Worm (Caenorhabditis elegans) whole organism, mixed stage, embryonic: ENCODE measurements around the gene F23B12.7.

Experiments used
- M03D4.4 ChIP-seq: sonication (generic microtip); optimal IDR thresholded peaks from 2 replicates; lab custom pipeline; 2017; ENCODE audit warnings: mild to moderate bottlenecking, missing genetic modification characterization, missing compliant biosample characterization
- bed-3 ChIP-seq: fragments of 200-800 bp; sonication (Bioruptor generic); optimal IDR thresholded peaks from 3 replicates; lab custom pipeline; 2018; ENCODE audit warnings: mild to moderate bottlenecking, missing genetic modification characterization, moderate library complexity, missing compliant biosample characterization
- blmp-1 ChIP-seq: fragments of 150-350 bp; optimal IDR thresholded peaks from 2 replicates; lab custom pipeline; 2014; ENCODE audit warnings: missing biosample characterization, missing genetic modification characterization
- ceh-39 ChIP-seq: fragments of 150-350 bp; optimal IDR thresholded peaks from 2 replicates; lab custom pipeline; 2014; ENCODE audit warnings: missing biosample characterization, missing genetic modification characterization
- ceh-43 ChIP-seq: fragments of 200-800 bp; sonication (Bioruptor generic); optimal IDR thresholded peaks from 2 replicates; lab custom pipeline; 2018; ENCODE audit warnings: mild to moderate bottlenecking, missing genetic modification characterization, moderate library complexity, missing compliant biosample characterization
- ceh-83 ChIP-seq: fragments of 200-800 bp; sonication (Bioruptor generic); optimal IDR thresholded peaks from 2 replicates; lab custom pipeline; 2018; ENCODE audit warnings: mild to moderate bottlenecking, missing genetic modification characterization, missing compliant biosample characterization
- ces-1 ChIP-seq: fragments of 150-350 bp; optimal IDR thresholded peaks from 2 replicates; lab custom pipeline; 2014; ENCODE audit warnings: missing biosample characterization, missing genetic modification reagents, missing genetic modification characterization
- cnd-1 ChIP-seq: fragments of 200-800 bp; sonication (Bioruptor generic); optimal IDR thresholded peaks from 2 replicates; lab custom pipeline; 2018; ENCODE audit warnings: mild to moderate bottlenecking, missing genetic modification characterization, missing compliant biosample characterization
- elt-1 ChIP-seq: sonication (generic microtip); optimal IDR thresholded peaks from 2 replicates; lab custom pipeline; 2017; ENCODE audit warnings: missing genetic modification characterization, mild to moderate bottlenecking, missing compliant biosample characterization, antibody characterized with exemption, moderate library complexity, borderline replicate concordance; ENCODE audit not compliant: insufficient read depth
- elt-3 ChIP-seq: fragments of 150-350 bp; optimal IDR thresholded peaks from 2 replicates; lab custom pipeline; 2014; ENCODE audit warnings: missing biosample characterization, missing genetic modification characterization
- flh-1 ChIP-seq: fragments of 200-800 bp; sonication (Bioruptor generic); optimal IDR thresholded peaks from 2 replicates; lab custom pipeline; 2018; ENCODE audit warnings: mild to moderate bottlenecking, missing genetic modification characterization, moderate library complexity, missing compliant biosample characterization
- ham-2 ChIP-seq: fragments of 200-800 bp; sonication (Bioruptor generic); optimal IDR thresholded peaks from 2 replicates; lab custom pipeline; 2018; ENCODE audit warnings: mild to moderate bottlenecking, missing genetic modification characterization, missing compliant biosample characterization
- lin-13 ChIP-seq: fragments of 150-350 bp; optimal IDR thresholded peaks from 2 replicates; lab custom pipeline; 2014; ENCODE audit warnings: missing biosample characterization, missing genetic modification characterization
- lin-32 ChIP-seq: fragments of 200-800 bp; sonication (Bioruptor generic); optimal IDR thresholded peaks from 2 replicates; lab custom pipeline; 2018; ENCODE audit warnings: mild to moderate bottlenecking, missing genetic modification characterization, missing compliant biosample characterization
- lsy-2 ChIP-seq: fragments of 150-350 bp; optimal IDR thresholded peaks from 2 replicates; lab custom pipeline; 2014; ENCODE audit warnings: missing biosample characterization, missing genetic modification characterization
- mab-5 ChIP-seq: fragments of 150-350 bp; optimal IDR thresholded peaks from 2 replicates; lab custom pipeline; 2014; ENCODE audit warnings: missing biosample characterization, missing genetic modification characterization
- mep-1 ChIP-seq: fragments of 150-350 bp; optimal IDR thresholded peaks from 2 replicates; lab custom pipeline; 2017; ENCODE audit warnings: missing biosample characterization, missing genetic modification reagents, missing genetic modification characterization, inconsistent platforms
- mls-2 ChIP-seq: sonication (generic microtip); optimal IDR thresholded peaks from 2 replicates; lab custom pipeline; 2016; ENCODE audit warnings: mild to moderate bottlenecking, missing genetic modification characterization, moderate library complexity, missing compliant biosample characterization
- nhr-12 ChIP-seq: fragments of 150-350 bp; optimal IDR thresholded peaks from 2 replicates; lab custom pipeline; 2014; ENCODE audit warnings: missing biosample characterization, missing genetic modification characterization
- nhr-2 ChIP-seq: fragments of 150-350 bp; optimal IDR thresholded peaks from 2 replicates; lab custom pipeline; 2014; ENCODE audit warnings: missing biosample characterization, missing genetic modification characterization
- nhr-237 ChIP-seq: fragments of 150-350 bp; optimal IDR thresholded peaks from 2 replicates; lab custom pipeline; 2014; ENCODE audit warnings: missing biosample characterization, missing genetic modification characterization
- nhr-28 ChIP-seq: fragments of 150-350 bp; optimal IDR thresholded peaks from 2 replicates; lab custom pipeline; 2014; ENCODE audit warnings: missing biosample characterization, missing genetic modification characterization
- nhr-76 ChIP-seq: sonication (generic microtip); optimal IDR thresholded peaks from 2 replicates; lab custom pipeline; 2017; ENCODE audit warnings: missing biosample characterization, missing genetic modification characterization
- pha-4 ChIP-seq: fragments of 150-350 bp; optimal IDR thresholded peaks from 2 replicates; lab custom pipeline; 2018; ENCODE audit warnings: missing biosample characterization, missing genetic modification reagents, missing genetic modification characterization
- sem-2 ChIP-seq: fragments of 200-800 bp; sonication (Bioruptor generic); optimal IDR thresholded peaks from 2 replicates; lab custom pipeline; 2018; ENCODE audit warnings: mild to moderate bottlenecking, missing genetic modification characterization, missing compliant biosample characterization
- snpc-4 ChIP-seq: fragments of 150-350 bp; optimal IDR thresholded peaks from 2 replicates; lab custom pipeline; 2014; ENCODE audit warnings: missing biosample characterization, missing genetic modification characterization
- sptf-1 ChIP-seq: sonication (generic microtip); optimal IDR thresholded peaks from 2 replicates; lab custom pipeline; 2017; ENCODE audit warnings: mild to moderate bottlenecking, missing genetic modification characterization, moderate library complexity, missing compliant biosample characterization
- tbx-8 ChIP-seq: fragments of 200-800 bp; sonication (Bioruptor generic); optimal IDR thresholded peaks from 2 replicates; lab custom pipeline; 2018; ENCODE audit warnings: mild to moderate bottlenecking, missing genetic modification characterization, moderate library complexity, missing compliant biosample characterization
- unc-120 ChIP-seq: sonication (generic microtip); optimal IDR thresholded peaks from 2 replicates; lab custom pipeline; 2017; ENCODE audit warnings: missing genetic modification characterization, missing compliant biosample characterization; ENCODE audit not compliant: poor library complexity, severe bottlenecking
- unc-62 ChIP-seq: fragments of 150-350 bp; optimal IDR thresholded peaks from 2 replicates; lab custom pipeline; 2014; ENCODE audit warnings: missing biosample characterization, missing genetic modification reagents, missing genetic modification characterization
- zip-8 ChIP-seq: fragments of 150-350 bp; optimal IDR thresholded peaks from 2 replicates; lab custom pipeline; 2014; ENCODE audit warnings: missing biosample characterization, missing genetic modification characterization
- ztf-11 ChIP-seq: fragments of 150-350 bp; optimal IDR thresholded peaks from 2 replicates; lab custom pipeline; 2014; ENCODE audit warnings: missing biosample characterization, missing genetic modification characterization

F23B12.7 gene

DNA sequence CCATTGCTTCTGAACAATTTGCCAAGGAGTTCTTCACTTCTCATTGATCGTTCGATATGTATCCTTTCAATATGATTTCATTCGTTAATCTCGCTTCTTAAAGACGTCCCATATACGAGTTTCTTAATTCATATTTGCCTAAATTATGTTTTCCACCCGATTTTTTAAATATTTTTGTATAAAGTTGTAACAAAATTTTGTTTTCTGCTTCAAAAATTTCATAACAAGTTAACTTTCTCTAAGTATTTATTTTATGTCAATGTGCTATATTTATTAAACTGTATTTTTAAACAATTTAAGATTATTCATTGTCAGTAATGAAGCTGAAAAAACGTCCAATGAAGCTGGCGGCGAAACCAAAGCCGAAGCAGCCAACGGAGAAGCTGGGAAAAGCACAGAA lies at the start of gene F23B12.7:
Gene F23B12.7, plus strand, starts transcription at position 301 of the 400 bp plus-strand sequence.
- TF ChIP-seq unc-120 (no peak), blmp-1 (tag; lab: Kevin White, UChicago) (no peak), ztf-11 (no peak), ceh-39 (no peak), ces-1 (no peak), mls-2 (tag; lab: Kevin White, UChicago) (no peak), cnd-1 (no peak), lin-32 (GFP tag; lab: Kevin White, UChicago) (no peak), mep-1 (tag; lab: Kevin White, UChicago) (no peak), elt-3 (tag; lab: Kevin White, UChicago) (no peak), tbx-8 (GFP tag; lab: Kevin White, UChicago) (no peak), lsy-2 (tag; lab: Kevin White, UChicago) (no peak)
- TF ChIP-seq, all 35 proteins: peak for 0

DNA sequence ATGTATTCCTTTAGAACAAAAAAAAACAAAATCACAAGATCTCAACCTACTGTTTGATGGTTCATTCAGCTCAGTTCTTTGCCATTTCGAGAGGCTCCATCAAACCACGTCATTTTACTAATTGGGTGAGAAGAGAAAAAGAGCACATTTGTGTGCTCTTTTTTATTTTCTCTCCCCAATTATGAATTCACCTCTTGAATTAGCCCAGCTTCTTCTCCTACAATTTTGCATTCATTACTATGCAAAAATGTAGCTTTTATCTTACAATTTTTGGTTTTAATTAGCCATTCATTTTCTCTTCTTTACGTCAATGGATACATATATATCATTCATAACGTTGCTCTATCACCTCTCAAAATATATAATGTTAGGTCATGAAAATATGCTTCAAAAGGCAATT lies 43.9 kb upstream of the F23B12.7 start:
- TF ChIP-seq ceh-83 (GFP tag; lab: Kevin White, UChicago) (no peak), nhr-28 (no peak), flh-1 (GFP tag; lab: Kevin White, UChicago) (no peak)
- TF ChIP-seq, all 35 proteins: peak for 0

DNA sequence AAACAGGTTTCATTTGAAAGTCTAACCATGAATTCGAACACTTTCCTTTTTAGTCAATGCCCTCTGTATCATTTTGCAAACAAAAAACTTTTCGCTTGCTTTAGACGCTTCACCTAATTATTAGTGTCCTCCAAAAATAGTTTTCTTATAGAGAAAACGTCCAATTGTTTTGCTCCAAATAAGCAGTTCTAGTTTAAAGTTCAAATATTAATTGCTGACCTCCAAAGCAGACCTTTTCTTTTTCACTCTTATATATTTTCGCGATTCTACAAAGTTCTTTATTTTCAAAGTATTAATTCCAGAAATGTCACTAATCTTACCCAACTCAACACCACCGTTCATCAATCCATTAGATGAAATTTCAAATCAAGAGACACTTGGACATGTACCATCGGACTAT lies 40.7 kb upstream of the F23B12.7 start, which contains the start of gene gnrr-2:
Gene gnrr-2, plus strand, starts transcription at position 301 of the 400 bp plus-strand sequence.
- TF ChIP-seq mep-1 (tag; lab: Kevin White, UChicago) (no peak), snpc-4 (tag; lab: Kevin White, UChicago) (no peak), bed-3 (GFP tag; lab: Kevin White, UChicago) (no peak), mab-5 (no peak), zip-8 (no peak), nhr-28 (no peak), ceh-83 (GFP tag; lab: Kevin White, UChicago) (no peak), ceh-39 (no peak), nhr-76 (tag; lab: Kevin White, UChicago) (no peak), lin-13 (no peak), ztf-11 (no peak), ham-2 (no peak), lsy-2 (tag; lab: Kevin White, UChicago) (no peak), nhr-237 (no peak), unc-62 (GFP tag; lab: Kevin White, UChicago) (no peak), nhr-2 (tag; lab: Kevin White, UChicago) (no peak)
- TF ChIP-seq, all 35 proteins: peak for 0

DNA sequence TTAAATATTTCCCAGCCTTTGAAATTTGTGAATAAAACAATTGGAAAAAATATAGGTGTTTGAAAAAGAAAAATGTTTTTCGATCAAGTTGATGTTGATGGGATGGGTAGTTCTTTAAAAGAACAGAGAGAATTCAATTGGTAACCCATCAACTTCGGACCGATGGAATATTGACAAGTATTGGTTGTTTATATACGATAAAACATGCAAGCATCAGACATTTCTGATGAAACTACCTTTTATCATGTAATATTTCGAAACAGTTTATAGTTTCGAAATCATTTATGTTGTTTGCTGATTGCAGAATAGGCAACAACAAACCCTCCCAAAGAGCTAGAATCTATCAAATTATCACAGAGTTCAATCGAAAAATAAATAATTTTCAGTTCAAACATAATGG lies 39.6 kb upstream of the F23B12.7 start:
- no peak for TF ChIP-seq elt-3 (tag; lab: Kevin White, UChicago)
- no peak for TF ChIP-seq elt-1
- TF ChIP-seq lin-32 (GFP tag; lab: Kevin White, UChicago) = no peak
- no peak for TF ChIP-seq tbx-8 (GFP tag; lab: Kevin White, UChicago)
- no peak for TF ChIP-seq ceh-39
- no peak for TF ChIP-seq snpc-4 (tag; lab: Kevin White, UChicago)
- no peak for TF ChIP-seq unc-120
- no peak for TF ChIP-seq lsy-2 (tag; lab: Kevin White, UChicago)
- TF ChIP-seq nhr-237 = no peak
- no peak for TF ChIP-seq unc-62 (GFP tag; lab: Kevin White, UChicago)
- no peak for TF ChIP-seq ceh-43 (GFP tag; lab: Kevin White, UChicago)

DNA sequence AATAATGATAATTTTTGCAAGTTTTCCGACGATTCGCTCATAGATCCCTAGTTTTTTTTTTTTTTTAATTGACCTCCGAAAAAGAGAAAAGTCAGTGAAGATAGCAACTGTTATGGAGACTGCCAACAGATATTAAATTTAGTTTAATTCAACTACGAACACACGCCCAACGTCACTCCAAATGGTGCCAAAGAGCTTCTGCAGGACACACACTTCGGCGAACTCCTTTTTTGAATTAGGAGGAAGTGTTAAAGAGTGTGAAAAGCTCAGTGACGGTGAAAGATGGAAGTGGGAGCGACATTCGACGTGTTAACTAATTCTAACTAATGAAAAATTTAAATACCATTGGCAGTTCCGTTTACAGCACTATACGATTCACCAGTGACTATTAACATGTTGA lies 37.5 kb upstream of the F23B12.7 start:
- TF ChIP-seq nhr-237 (no peak), ham-2 (no peak), elt-3 (tag; lab: Kevin White, UChicago) (no peak), nhr-2 (tag; lab: Kevin White, UChicago) (no peak), blmp-1 (tag; lab: Kevin White, UChicago) (no peak), nhr-76 (tag; lab: Kevin White, UChicago) (no peak), zip-8 (no peak), pha-4 (tag; lab: Kevin White, UChicago) (no peak), sem-2 (GFP tag; lab: Kevin White, UChicago) (no peak), nhr-28 (no peak), unc-62 (GFP tag; lab: Kevin White, UChicago) (no peak), sptf-1 (tag; lab: Kevin White, UChicago) (no peak), nhr-12 (tag; lab: Kevin White, UChicago) (no peak), lin-13 (no peak), M03D4.4 (tag; lab: Kevin White, UChicago) (no peak), ztf-11 (no peak), elt-1 (no peak), ceh-83 (GFP tag; lab: Kevin White, UChicago) (no peak), tbx-8 (GFP tag; lab: Kevin White, UChicago) (no peak), mep-1 (tag; lab: Kevin White, UChicago) (no peak)
